Fruit fly (Drosophila melanogaster) S2 (cell line): ENCODE results near the gene Uqcc1.

ENCODE experiments used
- CG8478 ChIP-seq: fragments of >200 bp; optimal IDR thresholded peaks from 2 replicates; lab custom pipeline; 2018
- CTCF ChIP-seq, 2 experiments: fragments of >200 bp; optimal IDR thresholded peaks; 2 replicates each; lab custom pipeline; 2018

DNA sequence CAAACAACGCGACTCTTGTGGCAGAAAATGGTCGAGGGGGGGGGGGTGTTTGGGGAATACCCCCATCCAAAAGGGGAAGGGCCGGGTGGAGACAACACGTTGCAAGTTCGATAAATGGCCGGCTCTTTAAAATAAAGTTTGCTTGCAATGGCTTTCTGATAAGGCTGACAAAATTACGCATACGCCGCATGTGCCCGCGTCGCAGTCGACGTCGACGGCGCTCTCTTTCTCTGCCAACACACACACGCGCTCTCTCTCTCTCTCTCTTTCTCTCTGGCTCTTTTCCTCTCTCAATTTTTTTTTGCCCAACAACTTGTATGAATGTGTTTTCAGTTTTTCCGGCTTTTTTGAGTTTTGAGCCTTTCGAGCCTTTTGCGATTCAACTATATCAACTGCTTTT is 39.5 kb upstream of the Uqcc1 start:
- TF ChIP-seq CG8478 (lab: Kevin White, UChicago) (no peak), CTCF (optimal IDR thresholded peaks at IDR 0.05; lab: Kevin White, UChicago) (no peak)
